Worm (Caenorhabditis elegans) whole organism, mixed stage, embryonic: ENCODE results near the gene xrn-2.

Experiments
- M03D4.4 ChIP-seq: sonication (generic microtip); optimal IDR thresholded peaks from 2 replicates; lab custom pipeline; 2017; ENCODE audit warnings: mild to moderate bottlenecking, missing genetic modification characterization, missing compliant biosample characterization
- bed-3 ChIP-seq: fragments of 200-800 bp; sonication (Bioruptor generic); optimal IDR thresholded peaks from 3 replicates; lab custom pipeline; 2018; ENCODE audit warnings: mild to moderate bottlenecking, missing genetic modification characterization, moderate library complexity, missing compliant biosample characterization
- blmp-1 ChIP-seq: fragments of 150-350 bp; optimal IDR thresholded peaks from 2 replicates; lab custom pipeline; 2014; ENCODE audit warnings: missing biosample characterization, missing genetic modification characterization
- ceh-39 ChIP-seq: fragments of 150-350 bp; optimal IDR thresholded peaks from 2 replicates; lab custom pipeline; 2014; ENCODE audit warnings: missing biosample characterization, missing genetic modification characterization
- ceh-43 ChIP-seq: fragments of 200-800 bp; sonication (Bioruptor generic); optimal IDR thresholded peaks from 2 replicates; lab custom pipeline; 2018; ENCODE audit warnings: mild to moderate bottlenecking, missing genetic modification characterization, moderate library complexity, missing compliant biosample characterization
- cnd-1 ChIP-seq: fragments of 200-800 bp; sonication (Bioruptor generic); optimal IDR thresholded peaks from 2 replicates; lab custom pipeline; 2018; ENCODE audit warnings: mild to moderate bottlenecking, missing genetic modification characterization, missing compliant biosample characterization
- drap-1 ChIP-seq: fragments of 200-800 bp; sonication (Bioruptor generic); optimal IDR thresholded peaks from 3 replicates; lab custom pipeline; 2018; ENCODE audit warnings: mild to moderate bottlenecking, missing genetic modification characterization, missing compliant biosample characterization
- elt-1 ChIP-seq: sonication (generic microtip); optimal IDR thresholded peaks from 2 replicates; lab custom pipeline; 2017; ENCODE audit warnings: missing genetic modification characterization, mild to moderate bottlenecking, missing compliant biosample characterization, antibody characterized with exemption, moderate library complexity, borderline replicate concordance; ENCODE audit not compliant: insufficient read depth
- elt-3 ChIP-seq: fragments of 150-350 bp; optimal IDR thresholded peaks from 2 replicates; lab custom pipeline; 2014; ENCODE audit warnings: missing biosample characterization, missing genetic modification characterization
- flh-1 ChIP-seq: fragments of 200-800 bp; sonication (Bioruptor generic); optimal IDR thresholded peaks from 2 replicates; lab custom pipeline; 2018; ENCODE audit warnings: mild to moderate bottlenecking, missing genetic modification characterization, moderate library complexity, missing compliant biosample characterization
- hlh-1 ChIP-seq: fragments of 150-350 bp; optimal IDR thresholded peaks from 2 replicates; lab custom pipeline; 2014; ENCODE audit warnings: missing biosample characterization, missing genetic modification reagents, missing genetic modification characterization
- lin-13 ChIP-seq: fragments of 150-350 bp; optimal IDR thresholded peaks from 2 replicates; lab custom pipeline; 2014; ENCODE audit warnings: missing biosample characterization, missing genetic modification characterization
- lin-32 ChIP-seq: fragments of 200-800 bp; sonication (Bioruptor generic); optimal IDR thresholded peaks from 2 replicates; lab custom pipeline; 2018; ENCODE audit warnings: mild to moderate bottlenecking, missing genetic modification characterization, missing compliant biosample characterization
- lsy-2 ChIP-seq: fragments of 150-350 bp; optimal IDR thresholded peaks from 2 replicates; lab custom pipeline; 2014; ENCODE audit warnings: missing biosample characterization, missing genetic modification characterization
- mab-5 ChIP-seq: fragments of 150-350 bp; optimal IDR thresholded peaks from 2 replicates; lab custom pipeline; 2014; ENCODE audit warnings: missing biosample characterization, missing genetic modification characterization
- mls-2 ChIP-seq: sonication (generic microtip); optimal IDR thresholded peaks from 2 replicates; lab custom pipeline; 2016; ENCODE audit warnings: mild to moderate bottlenecking, missing genetic modification characterization, moderate library complexity, missing compliant biosample characterization
- nhr-12 ChIP-seq: fragments of 150-350 bp; optimal IDR thresholded peaks from 2 replicates; lab custom pipeline; 2014; ENCODE audit warnings: missing biosample characterization, missing genetic modification characterization
- nhr-2 ChIP-seq: fragments of 150-350 bp; optimal IDR thresholded peaks from 2 replicates; lab custom pipeline; 2014; ENCODE audit warnings: missing biosample characterization, missing genetic modification characterization
- nhr-237 ChIP-seq: fragments of 150-350 bp; optimal IDR thresholded peaks from 2 replicates; lab custom pipeline; 2014; ENCODE audit warnings: missing biosample characterization, missing genetic modification characterization
- pha-4 ChIP-seq: fragments of 150-350 bp; optimal IDR thresholded peaks from 2 replicates; lab custom pipeline; 2018; ENCODE audit warnings: missing biosample characterization, missing genetic modification reagents, missing genetic modification characterization
- sem-2 ChIP-seq: fragments of 200-800 bp; sonication (Bioruptor generic); optimal IDR thresholded peaks from 2 replicates; lab custom pipeline; 2018; ENCODE audit warnings: mild to moderate bottlenecking, missing genetic modification characterization, missing compliant biosample characterization
- snpc-4 ChIP-seq: fragments of 150-350 bp; optimal IDR thresholded peaks from 2 replicates; lab custom pipeline; 2014; ENCODE audit warnings: missing biosample characterization, missing genetic modification characterization
- sptf-1 ChIP-seq: sonication (generic microtip); optimal IDR thresholded peaks from 2 replicates; lab custom pipeline; 2017; ENCODE audit warnings: mild to moderate bottlenecking, missing genetic modification characterization, moderate library complexity, missing compliant biosample characterization
- unc-120 ChIP-seq: sonication (generic microtip); optimal IDR thresholded peaks from 2 replicates; lab custom pipeline; 2017; ENCODE audit warnings: missing genetic modification characterization, missing compliant biosample characterization; ENCODE audit not compliant: poor library complexity, severe bottlenecking
- unc-62 ChIP-seq: fragments of 150-350 bp; optimal IDR thresholded peaks from 2 replicates; lab custom pipeline; 2014; ENCODE audit warnings: missing biosample characterization, missing genetic modification reagents, missing genetic modification characterization
- zip-8 ChIP-seq: fragments of 150-350 bp; optimal IDR thresholded peaks from 2 replicates; lab custom pipeline; 2014; ENCODE audit warnings: missing biosample characterization, missing genetic modification characterization
- ztf-11 ChIP-seq: fragments of 150-350 bp; optimal IDR thresholded peaks from 2 replicates; lab custom pipeline; 2014; ENCODE audit warnings: missing biosample characterization, missing genetic modification characterization

xrn-2 gene

DNA sequence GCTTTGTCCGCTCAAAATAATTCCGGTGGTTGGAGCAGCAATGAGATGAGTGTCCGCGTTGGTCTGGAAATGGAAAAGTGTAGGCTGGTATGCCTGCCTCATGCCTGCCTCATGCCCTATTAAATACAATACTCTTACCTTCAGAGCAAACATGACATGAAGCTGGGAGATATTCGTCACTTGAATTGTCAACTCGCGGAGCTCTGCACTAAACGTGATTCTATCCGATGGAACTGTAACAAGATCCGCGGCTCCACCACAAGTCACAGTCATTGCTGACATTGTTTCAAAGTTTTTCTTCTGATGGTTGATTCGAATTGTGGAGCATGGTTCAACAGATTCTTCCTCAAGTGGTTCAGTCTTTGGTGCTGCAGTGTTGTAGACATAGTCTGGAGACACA is 17.6 kb downstream of the xrn-2 start:
- TF ChIP-seq elt-1 (tag; lab: Kevin White, UChicago) (no peak), zip-8 (tag; lab: Kevin White, UChicago) (no peak), blmp-1 (no peak), nhr-12 (tag; lab: Kevin White, UChicago) (no peak), nhr-237 (no peak), mls-2 (tag; lab: Kevin White, UChicago) (no peak), M03D4.4 (tag; lab: Kevin White, UChicago) (no peak), unc-62 (GFP tag; lab: Kevin White, UChicago) (no peak), drap-1 (no peak), lin-32 (GFP tag; lab: Kevin White, UChicago) (no peak), mab-5 (tag; lab: Kevin White, UChicago) (no peak), unc-120 (tag; lab: Kevin White, UChicago) (no peak)

- TF ChIP-seq sptf-1 (no peak), ceh-43 (GFP tag; lab: Kevin White, UChicago) (no peak), flh-1 (no peak), lsy-2 (no peak)
- TF ChIP-seq, all 35 proteins: peak for 0
Observed at ce11 chrII:14175099-14175498, 19.5 kb downstream of the xrn-2 start, which contains the start of gene Y48B6A.5. Y48B6A.5 (minus strand) TSS chrII:14175199.

DNA sequence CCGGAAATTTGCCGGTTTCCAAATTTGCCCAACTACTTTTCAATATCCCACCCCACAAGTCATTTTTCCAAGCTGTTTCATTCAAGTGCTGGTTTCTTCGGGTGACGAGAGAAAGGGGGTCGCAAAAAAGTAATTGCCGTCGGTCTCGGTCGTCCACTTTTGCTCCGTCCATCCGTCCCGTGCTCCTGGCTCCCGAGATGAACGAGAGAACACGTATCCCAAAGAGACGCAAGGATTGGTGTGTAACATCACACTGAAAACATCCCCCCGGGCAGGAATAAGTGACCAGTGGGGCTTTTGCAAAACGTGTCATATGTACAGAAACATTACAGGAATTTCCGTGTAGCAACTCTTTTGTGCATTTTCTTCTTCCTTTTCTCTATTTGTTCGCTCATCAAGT is 21.1 kb downstream of the xrn-2 start:
- TF ChIP-seq snpc-4 (no peak), unc-120 (tag; lab: Kevin White, UChicago) (no peak), hlh-1 (tag; lab: Kevin White, UChicago) (peak; percentile 12)

ce11 chrII:14178233-14178969 is 22.8 kb downstream of the xrn-2 start, which contains the start of gene efhd-1:
efhd-1 (plus strand) TSS chrII:14178814.
- TF ChIP-seq bed-3 = no peak
- TF ChIP-seq unc-62 (GFP tag; lab: Kevin White, UChicago) = peak; percentile 89
- peak; percentile 44 for TF ChIP-seq unc-120 (tag; lab: Kevin White, UChicago)
- TF ChIP-seq hlh-1 (tag; lab: Kevin White, UChicago) = peak; percentile 98

ce11 chrII:14186937-14187336 is 31.4 kb downstream of the xrn-2 start:
- TF ChIP-seq ztf-11 (tag; lab: Kevin White, UChicago) (peak; percentile 44), zip-8 (tag; lab: Kevin White, UChicago) (peak; percentile 98), cnd-1 (tag; lab: Kevin White, UChicago) (peak; percentile 27), sem-2 (GFP tag; lab: Kevin White, UChicago) (no peak), ceh-39 (tag; lab: Kevin White, UChicago) (peak; percentile 15), nhr-2 (peak; percentile 22), mls-2 (tag; lab: Kevin White, UChicago) (no peak), pha-4 (tag; lab: Kevin White, UChicago) (no peak), unc-62 (GFP tag; lab: Kevin White, UChicago) (peak; percentile 33)
- TF ChIP-seq, all 35 proteins: peak for 6

- TF ChIP-seq pha-4 (tag; lab: Kevin White, UChicago) (no peak), ztf-11 (tag; lab: Kevin White, UChicago) (no peak), drap-1 (no peak), cnd-1 (tag; lab: Kevin White, UChicago) (no peak), elt-3 (tag; lab: Kevin White, UChicago) (no peak), ceh-39 (tag; lab: Kevin White, UChicago) (no peak)
Observed at ce11 chrII:14187456-14187855, 31.9 kb downstream of the xrn-2 start.

ce11 chrII:14195931-14196330 is 40.4 kb downstream of the xrn-2 start:
- no peak for TF ChIP-seq pha-4 (tag; lab: Kevin White, UChicago)
- TF ChIP-seq lin-13 (tag; lab: Kevin White, UChicago) = no peak
